Worm (Caenorhabditis elegans): ENCODE results near the gene rsu-1.
A peak's percentile ranks its signal among the peaks of the same experiment; 100 is the strongest.

The rsu-1 gene

ce11 chrIII:3471403-3472053 is at the start of gene rsu-1:
Gene rsu-1 (plus strand): TSS chrIII:3472003.
- TF ChIP-seq eor-1 (tag; optimal IDR thresholded peaks at IDR 0.05), result no peak
- no peak for TF ChIP-seq sea-2 (GFP tag; optimal IDR thresholded peaks at IDR 0.05)
- no peak for TF ChIP-seq zag-1 (tag; optimal IDR thresholded peaks at IDR 0.05)
- no peak for TF ChIP-seq R02D3.7 (tag; optimal IDR thresholded peaks at IDR 0.05)
- peak; percentile 45 for TF ChIP-seq pha-4 (tag; optimal IDR thresholded peaks at IDR 0.05)
- TF ChIP-seq hmg-11 (tag; optimal IDR thresholded peaks at IDR 0.05), result peak; percentile 81
- no peak for TF ChIP-seq mdl-1 (tag; optimal IDR thresholded peaks at IDR 0.05)
- TF ChIP-seq skn-1 (tag; optimal IDR thresholded peaks at IDR 0.05), result no peak
- no peak for TF ChIP-seq nhr-67 (tag; optimal IDR thresholded peaks at IDR 0.05)
- TF ChIP-seq lsy-12 (tag; optimal IDR thresholded peaks at IDR 0.05), result no peak
- no peak for TF ChIP-seq ztf-11 (tag; optimal IDR thresholded peaks at IDR 0.05)
- no peak for TF ChIP-seq snpc-4 (tag; optimal IDR thresholded peaks at IDR 0.05)
- TF ChIP-seq lin-39 (tag; optimal IDR thresholded peaks at IDR 0.05), result peak; percentile 50
- no peak for TF ChIP-seq unc-62 (GFP tag; optimal IDR thresholded peaks at IDR 0.05)
- no peak for TF ChIP-seq fkh-2 (tag; optimal IDR thresholded peaks at IDR 0.05)
- no peak for TF ChIP-seq jun-1 (tag; optimal IDR thresholded peaks at IDR 0.05)
- no peak for TF ChIP-seq ZK546.5 (tag; optimal IDR thresholded peaks at IDR 0.05)
- TF ChIP-seq nhr-23 (tag; optimal IDR thresholded peaks at IDR 0.05), result peak; percentile 44
- TF ChIP-seq lin-15B (tag; optimal IDR thresholded peaks at IDR 0.05), result peak; percentile 48
- TF ChIP-seq elt-1 (tag; optimal IDR thresholded peaks at IDR 0.05), result no peak
- no peak for TF ChIP-seq nhr-28 (tag; optimal IDR thresholded peaks at IDR 0.05)
- no peak for TF ChIP-seq nhr-76 (tag; optimal IDR thresholded peaks at IDR 0.05)
- TF ChIP-seq ceh-16 (tag; optimal IDR thresholded peaks at IDR 0.05), result no peak
- no peak for TF ChIP-seq nhr-237 (tag; optimal IDR thresholded peaks at IDR 0.05)
- TF ChIP-seq nfya-1 (tag; optimal IDR thresholded peaks at IDR 0.05; ENCODE audit: insufficient read depth), result peak; percentile 68
- no peak for TF ChIP-seq tbx-2 (tag; optimal IDR thresholded peaks at IDR 0.05)
- no peak for TF ChIP-seq ama-1 (optimal IDR thresholded peaks at IDR 0.05)
- TF ChIP-seq ceh-28 (tag; optimal IDR thresholded peaks at IDR 0.05), result peak; percentile 50
- TF ChIP-seq elt-3 (tag; optimal IDR thresholded peaks at IDR 0.05), result no peak
- TF ChIP-seq egl-27 (tag; optimal IDR thresholded peaks at IDR 0.05), result no peak
- no peak for TF ChIP-seq mml-1 (tag; optimal IDR thresholded peaks at IDR 0.05)
- no peak for TF ChIP-seq nhr-77 (tag; optimal IDR thresholded peaks at IDR 0.05)
- TF ChIP-seq aly-2 (tag; optimal IDR thresholded peaks at IDR 0.05), result no peak
- TF ChIP-seq unc-39 (tag; optimal IDR thresholded peaks at IDR 0.05), result no peak
- TF ChIP-seq daf-12 (tag; optimal IDR thresholded peaks at IDR 0.05), result no peak
- no peak for TF ChIP-seq nhr-43 (tag; optimal IDR thresholded peaks at IDR 0.05; ENCODE audit: poor library complexity, severe bottlenecking)
- no peak for TF ChIP-seq nhr-12 (tag; optimal IDR thresholded peaks at IDR 0.05)
- TF ChIP-seq ztf-4 (tag; optimal IDR thresholded peaks at IDR 0.05), result no peak
- peak; percentile 83 for TF ChIP-seq nhr-25 (tag; optimal IDR thresholded peaks at IDR 0.05)
- no peak for TF ChIP-seq ceh-82 (tag; optimal IDR thresholded peaks at IDR 0.05)
- no peak for TF ChIP-seq nhr-11 (tag; optimal IDR thresholded peaks at IDR 0.05)
- no peak for TF ChIP-seq fos-1 (tag; optimal IDR thresholded peaks at IDR 0.05)
- TF ChIP-seq egl-5 (tag; optimal IDR thresholded peaks at IDR 0.05), result no peak
- TF ChIP-seq ceh-9 (tag; optimal IDR thresholded peaks at IDR 0.05), result no peak
- TF ChIP-seq fkh-10 (GFP tag; optimal IDR thresholded peaks at IDR 0.05), result no peak
- TF ChIP-seq pqm-1 (tag; optimal IDR thresholded peaks at IDR 0.05), result peak; percentile 48
- peak; percentile 31 for TF ChIP-seq elt-2 (tag; optimal IDR thresholded peaks at IDR 0.05)
